Worm (Caenorhabditis elegans): ENCODE results near the gene K07H8.11.

K07H8.11 gene

DNA sequence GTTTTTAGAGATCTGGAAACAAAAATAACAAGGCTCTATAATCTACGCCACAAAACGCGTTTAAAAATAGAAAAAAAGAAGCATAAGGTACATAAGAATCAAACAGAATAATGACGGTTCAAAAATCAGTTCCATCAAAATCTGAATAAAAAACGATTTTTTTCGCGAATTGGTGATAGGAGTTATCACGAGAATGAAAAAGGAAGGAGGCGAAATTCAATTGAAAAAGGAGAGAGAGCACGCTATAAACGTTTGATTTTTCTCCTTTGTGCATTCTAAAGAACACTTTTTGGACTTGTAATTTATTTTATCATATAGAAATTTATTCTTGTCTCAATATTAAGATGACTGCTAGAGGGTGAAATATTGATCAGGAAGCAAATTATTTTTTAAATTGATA, 23.8 kb downstream of the K07H8.11 start:
- no peak for TF ChIP-seq ztf-11 (tag; optimal IDR thresholded peaks at IDR 0.05)
- TF ChIP-seq M03D4.4 (tag; optimal IDR thresholded peaks at IDR 0.05), result no peak
- TF ChIP-seq ceh-43 (GFP tag; optimal IDR thresholded peaks at IDR 0.05), result no peak
- no peak for TF ChIP-seq tbx-8 (GFP tag; optimal IDR thresholded peaks at IDR 0.05)
- TF ChIP-seq nhr-2 (tag; optimal IDR thresholded peaks at IDR 0.05), result no peak
- no peak for TF ChIP-seq drap-1 (GFP tag; optimal IDR thresholded peaks at IDR 0.05)
- no peak for TF ChIP-seq lsy-2 (tag; optimal IDR thresholded peaks at IDR 0.05)
- no peak for TF ChIP-seq nhr-237 (tag; optimal IDR thresholded peaks at IDR 0.05)
- no peak for TF ChIP-seq ces-1 (GFP tag; optimal IDR thresholded peaks at IDR 0.05)

DNA sequence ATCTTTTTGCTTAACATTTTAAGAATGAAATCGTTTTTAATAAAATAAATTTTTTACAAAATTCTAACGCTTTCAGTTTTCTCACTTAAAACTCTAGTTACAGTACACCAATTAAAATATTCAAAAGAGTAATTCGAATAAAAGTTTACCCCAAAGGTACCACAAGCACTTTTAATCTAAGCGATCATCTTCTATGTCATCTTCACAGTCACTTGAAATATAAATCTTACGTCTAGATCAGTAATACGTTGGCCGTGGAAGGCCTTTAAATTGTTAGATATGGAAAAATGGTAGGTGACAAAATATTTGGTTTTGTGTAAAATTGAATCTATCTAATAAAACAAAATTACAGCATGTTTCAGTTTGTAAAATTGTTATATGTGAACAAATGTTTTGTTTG, 27.8 kb downstream of the K07H8.11 start:
- TF ChIP-seq elt-1 (tag; optimal IDR thresholded peaks at IDR 0.05; ENCODE audit: borderline replicate concordance, insufficient read depth) (peak; percentile 67), nhr-76 (tag; optimal IDR thresholded peaks at IDR 0.05) (no peak), mep-1 (tag; optimal IDR thresholded peaks at IDR 0.05) (no peak), ztf-11 (tag; optimal IDR thresholded peaks at IDR 0.05) (no peak), blmp-1 (tag; optimal IDR thresholded peaks at IDR 0.05) (no peak), unc-39 (tag; optimal IDR thresholded peaks at IDR 0.05) (no peak)

DNA sequence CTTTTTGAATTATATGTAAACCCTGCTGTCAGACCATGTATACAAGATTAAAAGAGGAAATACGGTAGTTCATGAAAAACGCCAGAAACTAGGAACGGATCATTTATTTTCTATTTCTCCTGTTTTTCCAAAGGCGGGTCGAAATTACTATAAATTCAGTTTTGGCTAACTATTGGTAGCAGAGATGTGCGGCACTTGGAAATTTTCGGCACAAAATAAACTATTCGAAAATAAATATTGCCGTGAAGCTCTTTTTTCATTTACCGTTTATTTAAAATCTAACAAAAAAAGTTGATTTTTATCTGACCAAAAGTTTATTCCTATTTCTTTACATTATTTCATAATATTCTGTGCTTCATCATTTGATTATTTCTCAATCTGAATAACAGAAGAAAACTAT, 31.0 kb downstream of the K07H8.11 start, which contains the start of gene T09A12.1:
Gene T09A12.1 (plus strand): TSS at position 301 of the 400 bp plus-strand sequence.
- TF ChIP-seq unc-62 (GFP tag; optimal IDR thresholded peaks at IDR 0.05) (no peak), sptf-1 (tag; optimal IDR thresholded peaks at IDR 0.05) (no peak), ztf-11 (tag; optimal IDR thresholded peaks at IDR 0.05) (no peak), snpc-4 (tag; optimal IDR thresholded peaks at IDR 0.05) (no peak)

DNA sequence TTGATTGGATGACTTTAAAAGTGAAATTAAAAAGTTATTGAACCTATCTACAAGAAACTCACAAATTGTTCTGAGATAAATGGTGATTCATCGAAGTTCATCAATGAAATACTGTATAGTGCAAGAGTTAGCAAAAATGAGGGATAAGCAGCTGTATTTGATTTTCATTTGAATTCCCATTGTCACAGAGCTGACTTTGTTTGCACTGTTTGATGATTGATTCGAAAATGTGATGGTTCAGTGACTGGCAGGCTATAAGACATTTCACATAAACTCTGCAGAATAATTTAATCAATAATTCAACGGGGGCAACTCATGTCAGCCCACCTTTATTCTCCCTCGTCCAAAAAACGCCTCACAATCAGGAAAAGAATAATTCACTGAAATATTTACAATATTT, 31.5 kb downstream of the K07H8.11 start, which contains the start of gene T09A12.8:
Gene T09A12.8 (minus strand): TSS at position 101 of the 400 bp plus-strand sequence.
- TF ChIP-seq cnd-1 (tag; optimal IDR thresholded peaks at IDR 0.05), result no peak
- TF ChIP-seq nhr-28 (tag; optimal IDR thresholded peaks at IDR 0.05), result no peak
- no peak for TF ChIP-seq mls-2 (tag; optimal IDR thresholded peaks at IDR 0.05)
- no peak for TF ChIP-seq blmp-1 (tag; optimal IDR thresholded peaks at IDR 0.05)
- TF ChIP-seq lin-32 (GFP tag; optimal IDR thresholded peaks at IDR 0.05), result no peak
- no peak for TF ChIP-seq unc-62 (GFP tag; optimal IDR thresholded peaks at IDR 0.05)
- TF ChIP-seq M03D4.4 (tag; optimal IDR thresholded peaks at IDR 0.05), result no peak
- TF ChIP-seq elt-1 (tag; optimal IDR thresholded peaks at IDR 0.05; ENCODE audit: borderline replicate concordance, insufficient read depth), result no peak
- TF ChIP-seq ceh-43 (GFP tag; optimal IDR thresholded peaks at IDR 0.05), result no peak
- no peak for TF ChIP-seq ceh-39 (tag; optimal IDR thresholded peaks at IDR 0.05)

DNA sequence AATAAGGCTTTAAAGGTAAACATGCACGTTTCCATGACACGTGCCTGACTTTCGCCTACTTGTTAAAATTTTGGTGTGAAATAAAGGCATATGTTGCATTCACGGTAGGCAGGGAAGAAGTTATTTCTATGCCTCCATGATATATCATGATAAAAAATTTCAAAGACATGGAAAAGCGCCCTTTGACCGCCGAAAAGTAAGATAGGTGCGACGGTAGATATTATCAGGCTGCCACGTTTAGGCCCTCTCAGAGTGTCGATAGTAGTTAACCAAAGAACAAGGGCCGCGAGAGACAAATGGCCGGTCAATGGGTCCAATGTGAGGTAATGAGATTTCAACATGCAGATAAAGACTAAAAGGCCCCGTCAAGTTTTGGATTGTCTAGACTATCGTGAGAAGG, 32.0 kb downstream of the K07H8.11 start:
- TF ChIP-seq tbx-8 (GFP tag; optimal IDR thresholded peaks at IDR 0.05) (no peak), elt-1 (tag; optimal IDR thresholded peaks at IDR 0.05; ENCODE audit: borderline replicate concordance, insufficient read depth) (peak; percentile 72), nhr-2 (tag; optimal IDR thresholded peaks at IDR 0.05) (peak; percentile 71)

DNA sequence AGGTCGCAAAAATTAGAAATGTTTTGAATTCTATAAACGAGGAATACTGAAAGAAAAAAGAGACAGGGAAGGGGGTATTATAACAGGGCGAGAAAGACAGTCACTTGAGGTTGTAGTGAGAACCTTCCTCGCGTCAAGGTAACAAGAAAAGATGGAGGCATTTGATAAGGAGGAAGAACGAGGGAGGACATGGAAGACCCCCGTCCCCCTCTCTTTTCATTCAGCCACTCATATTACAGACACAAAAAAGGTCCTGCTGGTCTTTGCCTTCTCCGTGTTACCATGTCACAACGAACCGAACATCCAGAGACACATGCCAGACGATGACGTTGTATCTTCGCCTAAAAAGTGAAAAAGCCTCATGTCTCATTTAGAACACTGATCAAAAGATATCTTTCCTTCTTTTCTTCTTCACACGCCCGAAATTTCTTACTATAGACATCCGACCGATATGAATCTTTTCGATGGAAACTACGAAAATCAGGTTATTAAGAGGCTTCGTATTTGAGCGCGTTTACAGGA, 33.8 kb downstream of the K07H8.11 start:
- TF ChIP-seq lin-32 (GFP tag; optimal IDR thresholded peaks at IDR 0.05) (no peak), mab-5 (tag; optimal IDR thresholded peaks at IDR 0.05) (no peak), blmp-1 (tag; optimal IDR thresholded peaks at IDR 0.05) (no peak), nhr-12 (tag; optimal IDR thresholded peaks at IDR 0.05) (no peak), elt-1 (tag; optimal IDR thresholded peaks at IDR 0.05; ENCODE audit: borderline replicate concordance, insufficient read depth) (peak; percentile 79), ztf-11 (tag; optimal IDR thresholded peaks at IDR 0.05) (no peak)

DNA sequence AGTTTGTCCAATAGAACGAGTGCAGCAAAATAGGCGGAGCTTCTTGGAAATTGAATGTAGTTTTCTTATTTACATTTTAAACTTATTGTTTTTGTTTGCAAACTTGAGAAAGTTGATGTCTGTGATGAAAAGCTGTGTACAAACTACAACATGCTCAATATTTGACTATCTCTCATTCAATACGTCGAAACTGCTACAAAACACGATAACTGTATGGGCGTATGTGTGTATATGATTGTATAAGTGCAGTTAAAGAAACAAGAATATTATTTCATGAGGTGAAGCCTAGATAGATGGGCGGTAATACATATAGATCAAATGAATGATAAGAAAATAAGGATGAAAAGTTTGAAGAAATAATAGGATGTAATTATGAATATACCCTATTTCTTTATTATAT, 35.5 kb downstream of the K07H8.11 start:
- TF ChIP-seq elt-1 (tag; optimal IDR thresholded peaks at IDR 0.05; ENCODE audit: borderline replicate concordance, insufficient read depth) (no peak), nhr-76 (tag; optimal IDR thresholded peaks at IDR 0.05) (no peak), nhr-12 (tag; optimal IDR thresholded peaks at IDR 0.05) (no peak), elt-3 (tag; optimal IDR thresholded peaks at IDR 0.05) (no peak), ham-2 (GFP tag; optimal IDR thresholded peaks at IDR 0.05) (no peak), mab-5 (tag; optimal IDR thresholded peaks at IDR 0.05) (no peak), ztf-11 (tag; optimal IDR thresholded peaks at IDR 0.05) (no peak), hlh-1 (tag; optimal IDR thresholded peaks at IDR 0.05) (no peak), nhr-237 (tag; optimal IDR thresholded peaks at IDR 0.05) (no peak), pha-4 (tag; optimal IDR thresholded peaks at IDR 0.05) (no peak), zip-8 (tag; optimal IDR thresholded peaks at IDR 0.05) (no peak), ceh-83 (GFP tag; optimal IDR thresholded peaks at IDR 0.05) (no peak), lin-32 (GFP tag; optimal IDR thresholded peaks at IDR 0.05) (no peak), flh-1 (GFP tag; optimal IDR thresholded peaks at IDR 0.05) (no peak)
